Worm (Caenorhabditis elegans) whole organism, L4 larva: Measurements from ENCODE around the gene twk-13.
A peak's percentile ranks its signal among the peaks of the same experiment; 100 is the strongest.

Experiments
- Y105C5A.15 ChIP-seq: fragments of 200-800 bp; sonication (Bioruptor generic); IDR thresholded peaks from 2 replicates; pipeline ENCODE4 v1.3.6; 2022; ENCODE audit warnings: missing genetic modification characterization, missing compliant biosample characterization
- Y48G9A.11 ChIP-seq: fragments of 200-800 bp; sonication (Bioruptor generic); IDR thresholded peaks from 2 replicates; pipeline ENCODE4 v1.3.6; 2022; ENCODE audit warnings: missing genetic modification reagents, missing genetic modification characterization, missing compliant biosample characterization
- Y5F2A.4 ChIP-seq: fragments of 200-800 bp; sonication (Bioruptor generic); optimal IDR thresholded peaks from 2 replicates; lab custom pipeline; 2018; ENCODE audit warnings: mild to moderate bottlenecking, missing genetic modification characterization, missing compliant biosample characterization
- Y75B8A.6 ChIP-seq: fragments of 200-800 bp; sonication (Bioruptor generic); IDR thresholded peaks from 2 replicates; pipeline ENCODE4 v1.3.6; 2022; ENCODE audit warnings: missing genetic modification reagents, missing genetic modification characterization, missing compliant biosample characterization
- ZK337.2 ChIP-seq: fragments of 200-800 bp; sonication (Bioruptor generic); IDR thresholded peaks from 2 replicates; pipeline ENCODE4 v1.3.6; 2022; ENCODE audit warnings: missing genetic modification reagents, missing genetic modification characterization, missing compliant biosample characterization
- aly-2 ChIP-seq: sonication (generic microtip); optimal IDR thresholded peaks from 2 replicates; lab custom pipeline; 2018; ENCODE audit warnings: missing biosample characterization, missing genetic modification characterization
- ama-1 ChIP-seq: fragments of 150-350 bp; optimal IDR thresholded peaks from 2 replicates; lab custom pipeline; 2014; ENCODE audit warnings: inconsistent platforms, mixed read lengths
- arid-1 ChIP-seq: fragments of 200-800 bp; sonication (Bioruptor generic); conservative IDR thresholded peaks from 2 replicates; pipeline ENCODE4 v1.3.6; 2022; ENCODE audit warnings: missing genetic modification reagents, missing genetic modification characterization, missing compliant biosample characterization
- ceh-28 ChIP-seq: fragments of 150-350 bp; optimal IDR thresholded peaks from 2 replicates; lab custom pipeline; 2014; ENCODE audit warnings: missing biosample characterization, missing genetic modification reagents, missing genetic modification characterization
- ceh-62 ChIP-seq: sonication (generic microtip); optimal IDR thresholded peaks from 2 replicates; lab custom pipeline; 2017; ENCODE audit warnings: missing biosample characterization, missing genetic modification characterization
- ceh-82 ChIP-seq: sonication (generic microtip); optimal IDR thresholded peaks from 2 replicates; lab custom pipeline; 2017; ENCODE audit warnings: missing biosample characterization, missing genetic modification characterization
- cey-2 ChIP-seq: sonication (generic microtip); optimal IDR thresholded peaks from 3 replicates; lab custom pipeline; 2017; ENCODE audit warnings: missing genetic modification characterization, mild to moderate bottlenecking, missing compliant biosample characterization, antibody characterized with exemption, borderline replicate concordance; ENCODE audit not compliant: insufficient read depth
- daf-16 ChIP-seq, 3 experiments: sonication (generic microtip); optimal IDR thresholded peaks; 2 replicates each; lab custom pipeline; 2016 to 2017; ENCODE audit warnings: missing genetic modification characterization in 3 of 3, missing genetic modification reagents in 3 of 3, mild to moderate bottlenecking in 2 of 3, missing compliant biosample characterization in 2 of 3, missing biosample characterization in 1 of 3, moderate library complexity in 1 of 3
- daf-19 ChIP-seq: fragments of 200-800 bp; sonication (Bioruptor generic); conservative IDR thresholded peaks from 2 replicates; pipeline ENCODE4 v1.3.6; 2022; ENCODE audit warnings: missing genetic modification characterization, missing compliant biosample characterization
- dpl-1 ChIP-seq: fragments of 150-350 bp; optimal IDR thresholded peaks from 2 replicates; lab custom pipeline; 2014; ENCODE audit warnings: missing biosample characterization, missing genetic modification reagents, missing genetic modification characterization
- dve-1 ChIP-seq: sonication (generic microtip); optimal IDR thresholded peaks from 2 replicates; lab custom pipeline; 2017; ENCODE audit warnings: antibody characterized with exemption, mild to moderate bottlenecking, missing genetic modification characterization, missing compliant biosample characterization; ENCODE audit not compliant: insufficient read depth
- gei-8 ChIP-seq: fragments of 200-800 bp; sonication (Bioruptor generic); optimal IDR thresholded peaks from 2 replicates; lab custom pipeline; 2018; ENCODE audit warnings: mild to moderate bottlenecking, missing genetic modification characterization, missing compliant biosample characterization
- hif-1 ChIP-seq, 2 experiments: sonication (generic microtip); optimal IDR thresholded peaks; 2 replicates each; lab custom pipeline; 2016 to 2017; ENCODE audit warnings: missing compliant biosample characterization in 2 of 2, missing genetic modification characterization in 2 of 2, missing genetic modification reagents in 2 of 2, missing genotype in 2 of 2, mild to moderate bottlenecking in 1 of 2
- jun-1 ChIP-seq: fragments of 150-350 bp; optimal IDR thresholded peaks from 2 replicates; lab custom pipeline; 2014; ENCODE audit warnings: missing biosample characterization, missing genetic modification reagents, missing genetic modification characterization
- lin-1 ChIP-seq: fragments of 200-800 bp; sonication (Bioruptor generic); IDR thresholded peaks from 2 replicates; pipeline ENCODE4 v1.3.6; 2022; ENCODE audit warnings: missing genetic modification reagents, missing genetic modification characterization, missing compliant biosample characterization
- lin-29 ChIP-seq: fragments of 200-800 bp; sonication (Bioruptor generic); IDR thresholded peaks from 2 replicates; pipeline ENCODE4 v1.3.6; 2022; ENCODE audit warnings: missing genetic modification reagents, missing genetic modification characterization, missing compliant biosample characterization
- lir-3 ChIP-seq: sonication (generic microtip); optimal IDR thresholded peaks from 2 replicates; lab custom pipeline; 2016; ENCODE audit warnings: mild to moderate bottlenecking, missing genetic modification characterization, missing compliant biosample characterization
- madf-9 ChIP-seq: fragments of 200-800 bp; sonication (Bioruptor generic); conservative IDR thresholded peaks from 2 replicates; pipeline ENCODE4 v1.3.6; 2022; ENCODE audit warnings: missing genetic modification reagents, missing genetic modification characterization, missing compliant biosample characterization
- mdt-29 ChIP-seq: fragments of 200-800 bp; sonication (Bioruptor generic); IDR thresholded peaks from 2 replicates; pipeline ENCODE4 v1.3.6; 2022; ENCODE audit warnings: missing genetic modification reagents, missing genetic modification characterization, missing compliant biosample characterization
- mes-2 ChIP-seq: sonication (generic microtip); optimal IDR thresholded peaks from 2 replicates; lab custom pipeline; 2016; ENCODE audit warnings: missing genotype, mild to moderate bottlenecking, missing genetic modification characterization, missing compliant biosample characterization; ENCODE audit not compliant: poor library complexity, severe bottlenecking
- nhr-102 ChIP-seq: sonication (generic microtip); optimal IDR thresholded peaks from 2 replicates; lab custom pipeline; 2016; ENCODE audit warnings: mild to moderate bottlenecking, missing genetic modification characterization, moderate library complexity, missing compliant biosample characterization
- nhr-25 ChIP-seq: sonication (generic microtip); optimal IDR thresholded peaks from 2 replicates; lab custom pipeline; 2017; ENCODE audit warnings: missing genetic modification characterization, mild to moderate bottlenecking, missing compliant biosample characterization, antibody characterized with exemption, moderate library complexity, borderline replicate concordance; ENCODE audit not compliant: insufficient read depth
- nhr-28 ChIP-seq: fragments of 150-350 bp; optimal IDR thresholded peaks from 2 replicates; lab custom pipeline; 2014; ENCODE audit warnings: missing biosample characterization, missing genetic modification characterization
- nhr-42 ChIP-seq: fragments of 200-800 bp; sonication (Bioruptor generic); IDR thresholded peaks from 2 replicates; pipeline ENCODE4 v1.3.6; 2022; ENCODE audit warnings: missing genetic modification characterization, missing compliant biosample characterization
- nhr-76 ChIP-seq: fragments of 150-350 bp; optimal IDR thresholded peaks from 2 replicates; lab custom pipeline; 2014; ENCODE audit warnings: missing biosample characterization, missing genetic modification characterization
- pqm-1 ChIP-seq: sonication (generic microtip); optimal IDR thresholded peaks from 2 replicates; lab custom pipeline; 2017; ENCODE audit warnings: missing biosample characterization, missing genetic modification characterization
- sdz-12 ChIP-seq: fragments of 200-800 bp; sonication (Bioruptor generic); optimal IDR thresholded peaks from 2 replicates; lab custom pipeline; 2018; ENCODE audit warnings: mild to moderate bottlenecking, missing genetic modification characterization, missing compliant biosample characterization
- set-16 ChIP-seq: fragments of 200-800 bp; sonication (Bioruptor generic); IDR thresholded peaks from 2 replicates; pipeline ENCODE4 v1.3.6; 2022; ENCODE audit warnings: missing genetic modification reagents, missing genetic modification characterization, missing compliant biosample characterization
- skn-1 ChIP-seq: fragments of 150-350 bp; optimal IDR thresholded peaks from 2 replicates; lab custom pipeline; 2014; ENCODE audit warnings: missing biosample characterization, missing genetic modification characterization
- snpc-4 ChIP-seq: fragments of 150-350 bp; optimal IDR thresholded peaks from 2 replicates; lab custom pipeline; 2014; ENCODE audit warnings: missing biosample characterization, missing genetic modification characterization
- unc-39 ChIP-seq: sonication (generic microtip); optimal IDR thresholded peaks from 2 replicates; lab custom pipeline; 2017; ENCODE audit warnings: missing biosample characterization, missing genetic modification characterization
- unc-62 ChIP-seq, 3 experiments: fragments of 150-350 bp in 1 of 3; sonication (generic microtip); optimal IDR thresholded peaks in 2 of 3; peaks in 1 of 3; 1 replicate in 1 of 3; 2 replicates in 2 of 3; lab custom pipeline; 2014 to 2017; ENCODE audit warnings: missing biosample characterization in 3 of 3, missing genetic modification characterization in 3 of 3, missing genetic modification reagents in 3 of 3, missing genotype in 1 of 3
- zfp-2 ChIP-seq: sonication (generic microtip); optimal IDR thresholded peaks from 2 replicates; lab custom pipeline; 2016; ENCODE audit warnings: mild to moderate bottlenecking, missing genetic modification characterization, missing compliant biosample characterization
- zfp-3 ChIP-seq: fragments of 200-800 bp; sonication (Bioruptor generic); conservative IDR thresholded peaks from 2 replicates; pipeline ENCODE4 v1.3.6; 2022; ENCODE audit warnings: missing genetic modification reagents, missing genetic modification characterization, missing compliant biosample characterization
- zip-11 ChIP-seq: fragments of 200-800 bp; sonication (Bioruptor generic); IDR thresholded peaks from 2 replicates; pipeline ENCODE4 v1.3.6; 2022; ENCODE audit warnings: missing genetic modification characterization, missing compliant biosample characterization
- zip-2 ChIP-seq: fragments of 150-350 bp; optimal IDR thresholded peaks from 2 replicates; lab custom pipeline; 2014; ENCODE audit warnings: missing biosample characterization, missing genetic modification characterization
- ztf-11 ChIP-seq: fragments of 150-350 bp; optimal IDR thresholded peaks from 2 replicates; lab custom pipeline; 2014; ENCODE audit warnings: missing biosample characterization, missing genetic modification characterization

Gene twk-13

DNA sequence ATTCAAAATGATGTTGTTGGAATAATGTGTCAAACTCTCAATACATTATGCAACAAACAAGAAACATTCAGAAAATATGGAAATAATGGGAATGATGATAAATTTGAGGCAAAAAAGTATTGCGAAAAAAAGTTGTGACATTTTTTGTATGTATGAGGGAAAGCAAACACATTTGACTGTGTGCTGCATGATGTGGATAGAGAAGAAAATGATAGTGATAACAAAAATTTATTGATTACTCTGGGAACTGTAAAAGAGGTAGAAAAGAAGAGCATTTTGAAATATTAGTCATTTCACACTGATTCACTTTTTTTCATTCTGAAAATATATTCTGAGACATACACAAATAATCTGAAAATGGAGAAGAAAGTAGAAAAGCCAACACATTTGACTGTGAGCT lies 10.1 kb upstream of the twk-13 start:
- TF ChIP-seq nhr-25 (tag; lab: Kevin White, UChicago), result no peak
- no peak for TF ChIP-seq daf-19
- no peak for TF ChIP-seq zfp-3 (GFP tag; lab: Robert Waterston, UW)
- no peak for TF ChIP-seq daf-16 (GFP tag; optimal IDR thresholded peaks at IDR 0.05; lab: Kevin White, UChicago)
- peak; percentile 17 for TF ChIP-seq daf-16 (tag; optimal IDR thresholded peaks at IDR 0.05; lab: Kevin White, UChicago)
- TF ChIP-seq unc-39 (tag; lab: Kevin White, UChicago), result no peak
- peak; percentile 27 for TF ChIP-seq pqm-1 (tag; lab: Kevin White, UChicago)
- TF ChIP-seq nhr-28 (tag; lab: Kevin White, UChicago), result peak; percentile 26
- peak in 1 of 2 experiments; percentile 58 for TF ChIP-seq unc-62 (GFP tag; optimal IDR thresholded peaks at IDR 0.05 in 1 of 2; lab: Kevin White, UChicago)
- TF ChIP-seq unc-62 (tag; optimal IDR thresholded peaks at IDR 0.05; lab: Kevin White, UChicago), result no peak
- no peak for TF ChIP-seq skn-1 (tag; lab: Kevin White, UChicago)
- TF ChIP-seq snpc-4 (tag; lab: Kevin White, UChicago), result no peak

DNA sequence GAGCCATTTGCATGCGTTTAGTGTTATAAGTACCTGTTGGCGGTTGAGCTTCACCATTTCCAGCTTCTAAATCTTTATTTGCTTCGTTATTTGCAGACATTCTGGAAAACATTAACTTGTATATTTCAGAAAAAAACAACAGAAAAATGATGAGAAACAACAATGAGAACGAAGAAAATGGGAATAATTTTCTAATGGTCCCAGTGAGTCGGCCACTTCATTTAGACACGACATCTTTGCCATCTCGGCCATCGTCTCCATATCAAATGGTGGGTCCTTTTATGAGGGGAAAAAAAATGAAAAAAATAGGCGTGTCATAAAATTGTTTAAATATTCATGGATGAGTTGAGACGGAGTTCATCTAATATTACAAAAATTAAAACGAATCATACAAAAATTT lies 8.0 kb upstream of the twk-13 start, which contains the start of gene snb-2:
TSS of gene snb-2 (minus strand) at position 101 of the 400 bp plus-strand sequence.
- TF ChIP-seq Y105C5A.15, result no peak
- TF ChIP-seq lin-29, result no peak

- no peak for TF ChIP-seq ztf-11 (tag; lab: Kevin White, UChicago)
- TF ChIP-seq madf-9 (GFP tag; lab: Robert Waterston, UW), result no peak
- TF ChIP-seq zfp-2 (tag; lab: Kevin White, UChicago), result no peak
- TF ChIP-seq ceh-28 (tag; lab: Kevin White, UChicago), result no peak
- TF ChIP-seq zip-11 (GFP tag; lab: Robert Waterston, UW), result no peak
- TF ChIP-seq zip-2 (tag; lab: Kevin White, UChicago), result no peak
- no peak for TF ChIP-seq Y75B8A.6 (GFP tag; lab: Robert Waterston, UW)
- no peak for TF ChIP-seq hif-1 (tag; optimal IDR thresholded peaks at IDR 0.05; lab: Kevin White, UChicago)
- no peak for TF ChIP-seq ZK337.2
- TF ChIP-seq aly-2, result no peak
- TF ChIP-seq lir-3, result no peak
- no peak for TF ChIP-seq skn-1 (tag; lab: Kevin White, UChicago)
- no peak for TF ChIP-seq jun-1 (tag; lab: Kevin White, UChicago)
- no peak for TF ChIP-seq nhr-42 (GFP tag; lab: Robert Waterston, UW)
- TF ChIP-seq gei-8 (GFP tag; lab: Kevin White, UChicago), result no peak
- TF ChIP-seq unc-62 (GFP tag; optimal IDR thresholded peaks at IDR 0.05 in 1 of 2; lab: Kevin White, UChicago), result no peak
- TF ChIP-seq unc-62 (tag; optimal IDR thresholded peaks at IDR 0.05; lab: Kevin White, UChicago), result no peak
Observed at ce11 chrV:12344845-12345244, 7.1 kb upstream of the twk-13 start, which contains the start of gene F23H12.3. Gene F23H12.3, plus strand, starts transcription at chrV:12345145.

ce11 chrV:12343419-12343969 lies 5.7 kb upstream of the twk-13 start, which contains the start of gene tomm-20:
Gene tomm-20, minus strand, starts transcription at chrV:12343469.
- peak; percentile 99 for TF ChIP-seq dpl-1 (GFP tag; lab: Kevin White, UChicago)
- no peak for TF ChIP-seq Y75B8A.6 (GFP tag; lab: Robert Waterston, UW)
- TF ChIP-seq set-16 (GFP tag; lab: Robert Waterston, UW), result no peak
- TF ChIP-seq nhr-76 (tag; lab: Kevin White, UChicago), result peak; percentile 44
- TF ChIP-seq ceh-62 (tag; lab: Kevin White, UChicago), result no peak
- TF ChIP-seq sdz-12, result no peak
- no peak for TF ChIP-seq ztf-11 (tag; lab: Kevin White, UChicago)
- no peak for TF ChIP-seq Y5F2A.4
- TF ChIP-seq cey-2 (tag; lab: Kevin White, UChicago), result no peak
- peak; percentile 95 for TF ChIP-seq mes-2 (tag; lab: Kevin White, UChicago)
- peak; percentile 93 for TF ChIP-seq nhr-102 (tag; lab: Kevin White, UChicago)
- TF ChIP-seq Y48G9A.11 (GFP tag; lab: Robert Waterston, UW), result peak; percentile 90
- TF ChIP-seq ceh-82 (tag; lab: Kevin White, UChicago), result no peak
- peak; percentile 94 for TF ChIP-seq dve-1 (tag; lab: Kevin White, UChicago)
- peak; percentile 51 to 63 for TF ChIP-seq hif-1 (tag; optimal IDR thresholded peaks at IDR 0.05; lab: Kevin White, UChicago)
- no peak for TF ChIP-seq Y105C5A.15
- 0 out of 2 replicates have a peak, but pooled peaks have one; percentile 14 for TF ChIP-seq mdt-29 (GFP tag; lab: Robert Waterston, UW)
- TF ChIP-seq arid-1 (GFP tag; lab: Robert Waterston, UW), result peak; percentile 55
- peak in 1 of 2 experiments; percentile 94 for TF ChIP-seq unc-62 (GFP tag; optimal IDR thresholded peaks at IDR 0.05 in 1 of 2; lab: Kevin White, UChicago)
- TF ChIP-seq unc-62 (tag; optimal IDR thresholded peaks at IDR 0.05; lab: Kevin White, UChicago), result no peak
- peak; percentile 3 for TF ChIP-seq ama-1 (lab: Kevin White, UChicago)
- TF ChIP-seq lin-1, result no peak; the same call in 1 of the 2 replicates
- TF ChIP-seq ceh-28 (tag; lab: Kevin White, UChicago), result no peak
